Worm (Caenorhabditis elegans) whole organism, midembryonic: ENCODE measurements around the gene F11C1.1.

Source experiments
- T22C8.4 ChIP-seq: fragments of 200-800 bp; sonication (Bioruptor generic); IDR thresholded peaks from 2 replicates; pipeline ENCODE4 v1.3.6; 2022; ENCODE audit warnings: missing genetic modification characterization, missing compliant biosample characterization
- cog-1 ChIP-seq: sonication (generic microtip); optimal IDR thresholded peaks from 2 replicates; lab custom pipeline; 2016; ENCODE audit warnings: missing genetic modification characterization, missing compliant biosample characterization
- flt-1 ChIP-seq: fragments of 200-800 bp; sonication (Bioruptor generic); IDR thresholded peaks from 2 replicates; pipeline ENCODE4 v1.3.6; 2022; ENCODE audit warnings: missing genetic modification characterization, missing compliant biosample characterization
- klf-2 ChIP-seq: fragments of 200-800 bp; sonication (Bioruptor generic); conservative IDR thresholded peaks from 2 replicates; pipeline ENCODE4 v1.3.6; 2022; ENCODE audit warnings: missing genetic modification reagents, missing genetic modification characterization, missing compliant biosample characterization
- med-1 ChIP-seq: sonication (generic microtip); optimal IDR thresholded peaks from 2 replicates; lab custom pipeline; 2017; ENCODE audit warnings: missing genetic modification characterization, mild to moderate bottlenecking, missing compliant biosample characterization, antibody characterized with exemption, missing genetic modification reagents; ENCODE audit not compliant: insufficient read depth
- ref-1 ChIP-seq: fragments of 200-800 bp; sonication (Bioruptor generic); conservative IDR thresholded peaks from 2 replicates; pipeline ENCODE4 v1.3.6; 2022; ENCODE audit warnings: missing genetic modification reagents, missing genetic modification characterization, missing compliant biosample characterization
- tab-1 ChIP-seq: fragments of 200-800 bp; sonication (Bioruptor generic); IDR thresholded peaks from 2 replicates; pipeline ENCODE4 v1.3.6; 2022; ENCODE audit warnings: missing genetic modification characterization, missing compliant biosample characterization
- ztf-23 ChIP-seq: fragments of 200-800 bp; sonication (Bioruptor generic); IDR thresholded peaks from 2 replicates; pipeline ENCODE4 v1.3.6; 2022; ENCODE audit warnings: missing genetic modification reagents, missing genetic modification characterization, missing compliant biosample characterization
- ztf-29 ChIP-seq: fragments of 200-800 bp; sonication (Bioruptor generic); IDR thresholded peaks from 2 replicates; pipeline ENCODE4 v1.3.6; 2022; ENCODE audit warnings: missing genetic modification reagents, missing genetic modification characterization, missing compliant biosample characterization

F11C1.1 gene

DNA sequence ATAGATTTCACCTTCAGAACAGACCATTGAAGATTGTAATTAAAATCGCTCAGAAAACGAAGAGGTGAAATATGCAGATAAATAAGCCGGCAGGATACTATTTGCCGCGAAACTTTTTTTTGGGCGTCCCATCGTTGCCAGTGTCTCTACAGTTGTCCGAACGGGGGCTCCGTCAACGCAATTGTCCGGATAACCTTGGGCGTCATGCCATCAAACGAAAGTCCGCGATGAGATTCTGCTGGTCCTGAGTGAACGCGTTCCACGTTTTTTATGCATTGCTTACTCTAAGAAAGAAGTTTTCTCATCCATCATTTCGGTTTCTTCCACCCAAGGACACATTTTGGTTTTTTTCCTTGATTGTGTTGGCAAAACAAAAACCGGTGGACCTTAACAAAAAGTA lies 10.5 kb upstream of the F11C1.1 start:
- no peak for TF ChIP-seq ztf-29
- TF ChIP-seq cog-1: no peak
- no peak for TF ChIP-seq T22C8.4 (GFP tag; lab: Robert Waterston, UW)
- no peak for TF ChIP-seq ref-1 (GFP tag; lab: Robert Waterston, UW)
- TF ChIP-seq klf-2 (GFP tag; lab: Robert Waterston, UW): no peak
- TF ChIP-seq flt-1 (GFP tag; lab: Robert Waterston, UW): no peak
- TF ChIP-seq ztf-23 (GFP tag; lab: Robert Waterston, UW): no peak
- TF ChIP-seq med-1 (GFP tag; lab: Kevin White, UChicago): no peak
- TF ChIP-seq tab-1: no peak

DNA sequence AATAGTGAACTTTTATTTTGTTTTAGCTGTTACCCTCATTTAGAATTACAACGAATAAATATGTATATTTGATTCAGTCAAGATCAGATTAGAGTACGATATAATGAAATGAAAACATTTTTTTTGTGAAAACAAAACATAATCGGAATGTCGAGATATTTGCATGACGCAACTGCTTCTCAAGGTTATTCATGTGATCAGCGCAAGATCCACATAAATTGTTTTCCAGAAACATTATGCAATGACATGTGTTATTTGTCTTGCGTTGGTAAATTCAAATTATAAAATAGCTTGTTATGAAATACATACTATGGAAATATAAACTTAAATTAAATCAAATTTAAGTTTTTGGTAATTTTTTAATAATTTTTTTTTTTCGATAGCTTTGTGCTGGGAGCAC lies 9.2 kb upstream of the F11C1.1 start:
- TF ChIP-seq T22C8.4 (GFP tag; lab: Robert Waterston, UW) (no peak), cog-1 (no peak), klf-2 (GFP tag; lab: Robert Waterston, UW) (no peak), ztf-23 (GFP tag; lab: Robert Waterston, UW) (no peak), flt-1 (GFP tag; lab: Robert Waterston, UW) (no peak), ref-1 (GFP tag; lab: Robert Waterston, UW) (no peak), ztf-29 (no peak), tab-1 (no peak), med-1 (GFP tag; lab: Kevin White, UChicago) (no peak)

ce11 chrX:12996161-12996560 lies 5.8 kb upstream of the F11C1.1 start:
- TF ChIP-seq tab-1 (no peak), med-1 (GFP tag; lab: Kevin White, UChicago) (no peak)

ce11 chrX:12989205-12989604 lies 1.2 kb downstream of the F11C1.1 start, which contains the start of gene F11C1.7:
Gene F11C1.7, plus strand, starts transcription at chrX:12989344.
- TF ChIP-seq T22C8.4 (GFP tag; lab: Robert Waterston, UW) (peak; percentile 47; the same call in 1 of the 2 replicates), cog-1 (no peak)

ce11 chrX:12987119-12987518 lies 3.3 kb downstream of the F11C1.1 start, which contains the start of gene mff-1:
Gene mff-1, minus strand, starts transcription at chrX:12987219.
- TF ChIP-seq ztf-23 (GFP tag; lab: Robert Waterston, UW) (no peak), cog-1 (no peak), klf-2 (GFP tag; lab: Robert Waterston, UW) (no peak)

DNA sequence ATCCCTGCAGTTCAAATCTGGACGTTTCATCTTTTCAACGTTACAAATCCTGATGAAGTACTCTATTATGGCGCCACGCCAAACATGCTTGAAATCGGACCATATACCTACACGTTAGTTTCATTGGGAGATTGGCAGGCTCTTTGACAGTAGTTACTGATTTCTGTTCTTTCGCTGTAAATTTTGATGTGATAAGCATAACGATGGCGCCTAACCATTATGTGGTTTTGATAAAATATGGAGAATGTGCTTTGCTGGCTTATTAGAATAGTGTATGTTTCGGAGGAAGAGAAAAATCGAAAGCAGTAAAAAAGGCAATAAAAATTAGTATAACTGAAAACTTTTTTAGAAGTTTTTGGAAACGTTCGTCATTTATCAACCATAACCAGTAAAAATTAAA lies 7.7 kb downstream of the F11C1.1 start:
- TF ChIP-seq ztf-29: no peak

- TF ChIP-seq T22C8.4 (GFP tag; lab: Robert Waterston, UW): no peak
- no peak for TF ChIP-seq ztf-29
- TF ChIP-seq klf-2 (GFP tag; lab: Robert Waterston, UW): no peak
- TF ChIP-seq tab-1: no peak
- TF ChIP-seq ref-1 (GFP tag; lab: Robert Waterston, UW): no peak
- TF ChIP-seq flt-1 (GFP tag; lab: Robert Waterston, UW): no peak
- no peak for TF ChIP-seq med-1 (GFP tag; lab: Kevin White, UChicago)
- TF ChIP-seq ztf-23 (GFP tag; lab: Robert Waterston, UW): no peak
- no peak for TF ChIP-seq cog-1
These were observed 9.0 kb downstream of the F11C1.1 start, which contains the start of gene scav-4 for ce11 chrX:12981393-12981792. Gene scav-4, plus strand, starts transcription at chrX:12981775.

- no peak for TF ChIP-seq tab-1
- TF ChIP-seq med-1 (GFP tag; lab: Kevin White, UChicago): no peak
- no peak for TF ChIP-seq flt-1 (GFP tag; lab: Robert Waterston, UW)
- no peak for TF ChIP-seq klf-2 (GFP tag; lab: Robert Waterston, UW)
- no peak for TF ChIP-seq ref-1 (GFP tag; lab: Robert Waterston, UW)
- TF ChIP-seq ztf-29: no peak
- TF ChIP-seq ztf-23 (GFP tag; lab: Robert Waterston, UW): no peak
These were observed 10.6 kb downstream of the F11C1.1 start for ce11 chrX:12979747-12980146.

- TF ChIP-seq ztf-23 (GFP tag; lab: Robert Waterston, UW) (no peak), cog-1 (no peak), klf-2 (GFP tag; lab: Robert Waterston, UW) (no peak), ref-1 (GFP tag; lab: Robert Waterston, UW) (no peak), flt-1 (GFP tag; lab: Robert Waterston, UW) (no peak), med-1 (GFP tag; lab: Kevin White, UChicago) (no peak), tab-1 (no peak), T22C8.4 (GFP tag; lab: Robert Waterston, UW) (no peak), ztf-29 (no peak)
These were observed 11.8 kb downstream of the F11C1.1 start for ce11 chrX:12978569-12978968.

ce11 chrX:12977451-12977850 lies 12.9 kb downstream of the F11C1.1 start, which contains the start of gene F11C1.9:
Gene F11C1.9, minus strand, starts transcription at chrX:12977551.
- no peak for TF ChIP-seq ztf-29

- no peak for TF ChIP-seq cog-1
- no peak for TF ChIP-seq T22C8.4 (GFP tag; lab: Robert Waterston, UW)
- no peak for TF ChIP-seq ztf-23 (GFP tag; lab: Robert Waterston, UW)
- TF ChIP-seq ref-1 (GFP tag; lab: Robert Waterston, UW): no peak
- TF ChIP-seq flt-1 (GFP tag; lab: Robert Waterston, UW): no peak
- no peak for TF ChIP-seq klf-2 (GFP tag; lab: Robert Waterston, UW)
- TF ChIP-seq ztf-29: no peak
- no peak for TF ChIP-seq med-1 (GFP tag; lab: Kevin White, UChicago)
- no peak for TF ChIP-seq tab-1
These were observed 13.6 kb downstream of the F11C1.1 start, which contains the start of the genes F11C1.4 and F11C1.10 for ce11 chrX:12976774-12977173. Gene F11C1.4, plus strand, starts transcription at chrX:12977074. Gene F11C1.10, plus strand, starts transcription at chrX:12977082.
